Worm (Caenorhabditis elegans) whole organism, L1 larva: Measurements from ENCODE around the gene C18A11.1.

Experiments used
- C16A3.4 ChIP-seq: fragments of 150-350 bp; optimal IDR thresholded peaks from 2 replicates; lab custom pipeline; 2014; ENCODE audit warnings: missing biosample characterization, missing genetic modification characterization
- alr-1 ChIP-seq: fragments of 200-800 bp; sonication (Bioruptor generic); optimal IDR thresholded peaks from 2 replicates; lab custom pipeline; 2018; ENCODE audit warnings: borderline replicate concordance, mild to moderate bottlenecking, missing genetic modification characterization, missing compliant biosample characterization
- blmp-1 ChIP-seq: fragments of 150-350 bp; optimal IDR thresholded peaks from 2 replicates; lab custom pipeline; 2014; ENCODE audit warnings: missing biosample characterization, missing genetic modification characterization
- ceh-8 ChIP-seq: fragments of 200-800 bp; sonication (Bioruptor generic); optimal IDR thresholded peaks from 2 replicates; lab custom pipeline; 2018; ENCODE audit warnings: mild to moderate bottlenecking, missing genetic modification characterization, moderate library complexity, missing compliant biosample characterization
- ceh-88 ChIP-seq: fragments of 200-800 bp; sonication (Bioruptor generic); IDR thresholded peaks from 2 replicates; pipeline ENCODE4 v1.3.6; 2022; ENCODE audit warnings: missing genetic modification characterization, missing compliant biosample characterization
- ces-1 ChIP-seq: fragments of 150-350 bp; optimal IDR thresholded peaks from 2 replicates; lab custom pipeline; 2014; ENCODE audit warnings: missing biosample characterization, missing genetic modification reagents, missing genetic modification characterization
- dsc-1 ChIP-seq: sonication (generic microtip); optimal IDR thresholded peaks from 2 replicates; lab custom pipeline; 2016; ENCODE audit warnings: mild to moderate bottlenecking, missing genetic modification characterization, missing compliant biosample characterization
- efl-1 ChIP-seq, 4 experiments: fragments of 150-350 bp; optimal IDR thresholded peaks in 3 of 4; peaks in 1 of 4; 1 replicate in 1 of 4; 2 replicates in 3 of 4; lab custom pipeline; 2014; ENCODE audit warnings: missing biosample characterization in 2 of 4, missing genetic modification characterization in 2 of 4, missing genetic modification reagents in 2 of 4
- egl-27 ChIP-seq, 2 experiments: fragments of 150-350 bp in 1 of 2; sonication (generic microtip); optimal IDR thresholded peaks; 3 replicates each; lab custom pipeline; 2017 to 2018; ENCODE audit warnings: missing biosample characterization in 2 of 2, missing genetic modification characterization in 2 of 2, missing genetic modification reagents in 2 of 2
- elt-3 ChIP-seq, 6 experiments: fragments of 150-350 bp in 1 of 6; sonication (generic microtip); optimal IDR thresholded peaks; 2 replicates each; lab custom pipeline; 2017 to 2018; ENCODE audit warnings: missing biosample characterization in 6 of 6, missing genetic modification characterization in 6 of 6, inconsistent platforms in 1 of 6
- ets-5 ChIP-seq: fragments of 200-800 bp; sonication (Bioruptor generic); IDR thresholded peaks from 2 replicates; pipeline ENCODE4 v1.3.6; 2022; ENCODE audit warnings: missing genetic modification characterization, missing compliant biosample characterization
- fkh-4 ChIP-seq: sonication (generic microtip); optimal IDR thresholded peaks from 2 replicates; lab custom pipeline; 2016; ENCODE audit warnings: missing compliant biosample characterization, missing genetic modification characterization, borderline replicate concordance
- grh-1 ChIP-seq: fragments of 200-800 bp; sonication (Bioruptor generic); IDR thresholded peaks from 2 replicates; pipeline ENCODE4 v1.3.6; 2022; ENCODE audit warnings: missing genetic modification reagents, missing genetic modification characterization, missing compliant biosample characterization
- nhr-19 ChIP-seq: fragments of 200-800 bp; sonication (Bioruptor generic); conservative IDR thresholded peaks from 2 replicates; pipeline ENCODE4 v1.3.6; 2022; ENCODE audit warnings: missing genetic modification characterization, missing compliant biosample characterization
- nhr-20 ChIP-seq: sonication (generic microtip); optimal IDR thresholded peaks from 2 replicates; lab custom pipeline; 2016; ENCODE audit warnings: mild to moderate bottlenecking, missing genetic modification characterization, missing compliant biosample characterization
- nhr-47 ChIP-seq: sonication (generic microtip); optimal IDR thresholded peaks from 2 replicates; lab custom pipeline; 2016; ENCODE audit warnings: mild to moderate bottlenecking, missing genetic modification characterization, moderate library complexity, missing compliant biosample characterization
- nhr-85 ChIP-seq: sonication (generic microtip); peaks from one replicate; lab custom pipeline; 2016; ENCODE audit warnings: missing genetic modification characterization, inconsistent platforms, missing compliant biosample characterization
- pax-3 ChIP-seq: fragments of 200-800 bp; sonication (Bioruptor generic); optimal IDR thresholded peaks from 2 replicates; lab custom pipeline; 2018; ENCODE audit warnings: mild to moderate bottlenecking, missing genetic modification characterization, moderate library complexity, missing compliant biosample characterization
- pqm-1 ChIP-seq: sonication (generic microtip); optimal IDR thresholded peaks from 3 replicates; lab custom pipeline; 2017; ENCODE audit warnings: missing biosample characterization, missing genetic modification characterization
- rnt-1 ChIP-seq: sonication (generic microtip); optimal IDR thresholded peaks from 2 replicates; lab custom pipeline; 2016; ENCODE audit warnings: mild to moderate bottlenecking, missing genetic modification characterization, moderate library complexity, missing compliant biosample characterization
- snpc-4 ChIP-seq: fragments of 150-350 bp; optimal IDR thresholded peaks from 2 replicates; lab custom pipeline; 2014; ENCODE audit warnings: missing biosample characterization, missing genetic modification characterization
- sox-4 ChIP-seq: sonication (generic microtip); optimal IDR thresholded peaks from 2 replicates; lab custom pipeline; 2016; ENCODE audit warnings: missing genetic modification characterization, missing compliant biosample characterization
- tlp-1 ChIP-seq: fragments of 150-350 bp; optimal IDR thresholded peaks from 2 replicates; lab custom pipeline; 2014; ENCODE audit warnings: missing biosample characterization, missing genetic modification characterization
- vab-15 ChIP-seq: sonication (generic microtip); optimal IDR thresholded peaks from 2 replicates; lab custom pipeline; 2017; ENCODE audit warnings: missing genotype, mild to moderate bottlenecking, missing genetic modification characterization, missing compliant biosample characterization
- zag-1 ChIP-seq: fragments of 150-350 bp; optimal IDR thresholded peaks from 2 replicates; lab custom pipeline; 2014; ENCODE audit warnings: missing biosample characterization, missing genetic modification characterization

The C18A11.1 gene

ce11 chrX:8109531-8109930, 40.4 kb downstream of the C18A11.1 start (continued):
- 0 out of 2 replicates have a peak, but pooled peaks have one; percentile 17 for TF ChIP-seq nhr-19 (GFP tag; lab: Robert Waterston, UW)
- TF ChIP-seq zag-1 (tag; lab: Kevin White, UChicago), result no peak
- TF ChIP-seq ceh-88, result no peak
- no peak for TF ChIP-seq grh-1
- TF ChIP-seq tlp-1 (tag; lab: Kevin White, UChicago), result no peak
- no peak for TF ChIP-seq vab-15 (tag; lab: Kevin White, UChicago)
- no peak for TF ChIP-seq ceh-8 (GFP tag; lab: Kevin White, UChicago)
- TF ChIP-seq blmp-1 (tag; lab: Kevin White, UChicago), result no peak
- TF ChIP-seq elt-3 (tag; optimal IDR thresholded peaks at IDR 0.05; lab: Kevin White, UChicago), result no peak
- TF ChIP-seq ets-5 (GFP tag; lab: Robert Waterston, UW), result no peak
- TF ChIP-seq rnt-1 (tag; lab: Kevin White, UChicago), result peak; percentile 58
- peak; percentile 27 for TF ChIP-seq nhr-20 (tag; lab: Kevin White, UChicago)
- TF ChIP-seq nhr-47, result peak; percentile 49
- TF ChIP-seq pqm-1 (tag; lab: Kevin White, UChicago), result no peak

DNA sequence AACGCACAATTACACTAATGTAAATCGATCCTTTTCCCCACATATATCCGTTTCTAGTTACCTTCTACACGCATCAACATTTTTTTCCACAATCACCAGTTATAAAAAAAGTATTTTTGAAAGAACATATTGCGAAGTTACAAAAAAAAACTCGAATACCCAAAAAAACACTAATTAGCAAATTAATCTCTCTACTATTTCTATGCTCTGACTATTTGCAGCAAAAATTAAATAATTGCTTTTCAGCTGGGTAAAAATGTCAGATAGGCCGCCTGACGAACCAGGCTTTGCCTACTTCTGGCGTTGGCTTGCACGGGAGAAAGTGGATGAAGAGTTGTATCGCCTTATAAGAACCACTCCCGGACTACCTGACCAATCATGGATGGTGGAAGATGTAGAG, 41.1 kb downstream of the C18A11.1 start, which contains the start of gene K07E3.1:
Gene K07E3.1 (plus strand): TSS at position 247 of the 400 bp plus-strand sequence.
- TF ChIP-seq snpc-4 (tag; lab: Kevin White, UChicago) (no peak), ceh-88 (no peak), C16A3.4 (no peak), pqm-1 (tag; lab: Kevin White, UChicago) (no peak), nhr-85 (tag; lab: Kevin White, UChicago) (peak; percentile 72), egl-27 (tag; optimal IDR thresholded peaks at IDR 0.05; lab: Kevin White, UChicago) (no peak), elt-3 (tag; optimal IDR thresholded peaks at IDR 0.05; lab: Kevin White, UChicago) (no peak), sox-4 (tag; lab: Kevin White, UChicago) (no peak)

DNA sequence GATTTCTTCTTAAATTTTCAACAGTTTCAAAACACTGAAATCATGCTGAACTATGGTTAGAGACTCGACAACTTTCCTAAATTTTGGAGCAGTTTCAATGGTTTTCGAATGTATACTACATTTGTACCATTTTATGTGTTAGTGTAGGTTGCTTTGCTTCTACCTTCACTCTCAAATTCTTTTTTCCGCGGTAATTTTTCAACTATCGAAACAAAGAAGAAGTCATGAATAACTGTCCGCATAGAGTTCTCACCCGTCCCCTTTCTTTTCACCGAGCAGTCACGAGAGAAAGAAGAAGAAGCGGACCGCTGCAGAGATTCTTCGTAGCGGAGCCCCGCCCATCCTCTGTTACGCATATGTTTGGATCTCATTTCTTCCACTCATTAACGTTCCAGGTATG, 47.0 kb downstream of the C18A11.1 start, which contains the start of gene hlh-8:
Gene hlh-8 (plus strand): TSS at position 301 of the 400 bp plus-strand sequence.
- TF ChIP-seq nhr-85 (tag; lab: Kevin White, UChicago), result peak; percentile 58
- no peak for TF ChIP-seq alr-1 (tag; lab: Kevin White, UChicago)
- TF ChIP-seq efl-1 (optimal IDR thresholded peaks at IDR 0.05; lab: Kevin White, UChicago), result no peak
- no peak for TF ChIP-seq efl-1 (GFP tag; optimal IDR thresholded peaks at IDR 0.05 in 1 of 2; lab: Kevin White, UChicago)
- no peak for TF ChIP-seq pax-3 (tag; lab: Kevin White, UChicago)
- no peak for TF ChIP-seq ces-1 (GFP tag; lab: Kevin White, UChicago)

- no peak for TF ChIP-seq vab-15 (tag; lab: Kevin White, UChicago)
- peak; percentile 84 for TF ChIP-seq dsc-1 (tag; lab: Kevin White, UChicago)
- TF ChIP-seq fkh-4 (tag; lab: Kevin White, UChicago), result peak; percentile 62
Observed at ce11 chrX:8117827-8118317, 48.7 kb downstream of the C18A11.1 start.
